Fruit fly (Drosophila melanogaster) whole organism, embryonic: ENCODE results near the gene uncNacbeta.

Experiments
- BEAF-32 ChIP-seq: fragments of 200-800 bp; sonication (Bioruptor generic); optimal IDR thresholded peaks from 3 replicates; lab custom pipeline; 2017; ENCODE audit warnings: missing biosample characterization, missing genetic modification characterization, mild to moderate bottlenecking, moderate library complexity, missing genetic modification reagents
- CG1233 ChIP-seq: fragments of 200-800 bp; sonication (Bioruptor generic); optimal IDR thresholded peaks from 4 replicates; lab custom pipeline; 2018; ENCODE audit warnings: missing biosample characterization, mild to moderate bottlenecking, missing genetic modification characterization
- CG13424 ChIP-seq: fragments of 200-800 bp; sonication (Bioruptor generic); optimal IDR thresholded peaks from 2 replicates; lab custom pipeline; 2019; ENCODE audit warnings: missing biosample characterization, mild to moderate bottlenecking, missing genetic modification characterization, moderate library complexity
- CG14441 ChIP-seq: fragments of 200-800 bp; sonication (Bioruptor generic); IDR thresholded peaks from 2 replicates; pipeline ENCODE4 v1.3.6; 2022; ENCODE audit warnings: missing biosample characterization, missing genetic modification characterization
- CG14667 ChIP-seq: fragments of 200-800 bp; sonication (Bioruptor generic); IDR thresholded peaks from 2 replicates; pipeline ENCODE4 v1.3.6; 2022; ENCODE audit warnings: missing biosample characterization, missing genetic modification characterization
- CG15514 ChIP-seq: fragments of 200-800 bp; sonication (Bioruptor generic); optimal IDR thresholded peaks from 3 replicates; lab custom pipeline; 2017; ENCODE audit warnings: missing biosample characterization, missing genetic modification characterization, mild to moderate bottlenecking, moderate library complexity, missing genetic modification reagents
- CG1602 ChIP-seq: fragments of 200-800 bp; sonication (Bioruptor generic); optimal IDR thresholded peaks from 3 replicates; lab custom pipeline; 2016; ENCODE audit warnings: missing biosample characterization, missing genetic modification characterization
- CG1603 ChIP-seq: fragments of 200-800 bp; sonication (Bioruptor generic); optimal IDR thresholded peaks from 2 replicates; lab custom pipeline; 2019; ENCODE audit warnings: missing biosample characterization, mild to moderate bottlenecking, missing genetic modification characterization, moderate library complexity
- CG1647 ChIP-seq: fragments of 200-800 bp; sonication (Bioruptor generic); optimal IDR thresholded peaks from 3 replicates; lab custom pipeline; 2016; ENCODE audit warnings: missing biosample characterization, missing genetic modification characterization
- CG1792 ChIP-seq: fragments of 200-800 bp; sonication (Bioruptor generic); optimal IDR thresholded peaks from 2 replicates; lab custom pipeline; 2016; ENCODE audit warnings: missing biosample characterization, missing genetic modification characterization
- CG18599 ChIP-seq: fragments of 200-800 bp; sonication (Bioruptor generic); optimal IDR thresholded peaks from 3 replicates; lab custom pipeline; 2017; ENCODE audit warnings: missing biosample characterization, missing genetic modification characterization, mild to moderate bottlenecking, moderate library complexity, missing genetic modification reagents
- CG30020 ChIP-seq: fragments of 200-800 bp; optimal IDR thresholded peaks from 2 replicates; lab custom pipeline; 2019; ENCODE audit warnings: missing biosample characterization, mild to moderate bottlenecking, missing genetic modification characterization, moderate library complexity
- CG31441 ChIP-seq: fragments of 200-800 bp; sonication (Bioruptor generic); IDR thresholded peaks from 2 replicates; pipeline ENCODE4 v1.3.6; 2022; ENCODE audit warnings: missing biosample characterization, missing genetic modification characterization
- CG3163 ChIP-seq: fragments of 200-800 bp; sonication (Bioruptor generic); optimal IDR thresholded peaks from 3 replicates; lab custom pipeline; 2016; ENCODE audit warnings: missing biosample characterization, missing genetic modification characterization
- CG33213 ChIP-seq: fragments of 200-800 bp; sonication (Bioruptor generic); optimal IDR thresholded peaks from 3 replicates; lab custom pipeline; 2016; ENCODE audit warnings: missing biosample characterization, missing genetic modification characterization
- CG3726 ChIP-seq: fragments of 200-800 bp; sonication (Bioruptor generic); IDR thresholded peaks from 3 replicates; pipeline ENCODE4, ENCODE4 v1.3.6; 2022; ENCODE audit warnings: missing biosample characterization, missing genetic modification characterization
- CG8944 ChIP-seq: fragments of 200-800 bp; sonication (Bioruptor generic); optimal IDR thresholded peaks from 3 replicates; lab custom pipeline; 2016; ENCODE audit warnings: missing biosample characterization, missing genetic modification characterization
- CG9215 ChIP-seq: fragments of 200-800 bp; sonication (Bioruptor generic); IDR thresholded peaks from 2 replicates; pipeline ENCODE4 v1.3.6; 2022; ENCODE audit warnings: missing biosample characterization, missing genetic modification characterization
- CG9797 ChIP-seq: fragments of 200-800 bp; sonication (Bioruptor generic); optimal IDR thresholded peaks from 3 replicates; lab custom pipeline; 2018; ENCODE audit warnings: missing biosample characterization, mild to moderate bottlenecking, missing genetic modification characterization
- CG9932 ChIP-seq: fragments of 200-800 bp; sonication (Bioruptor generic); IDR thresholded peaks from 2 replicates; pipeline ENCODE4 v1.3.6; 2022; ENCODE audit warnings: missing biosample characterization, missing genetic modification characterization
- CkIIα-i1 ChIP-seq: fragments of 200-800 bp; sonication (Bioruptor generic); IDR thresholded peaks from 2 replicates; pipeline ENCODE4 v1.3.6; 2022; ENCODE audit warnings: missing biosample characterization, missing genetic modification characterization
- Dad ChIP-seq: fragments of 200-800 bp; sonication (Bioruptor generic); optimal IDR thresholded peaks from 3 replicates; lab custom pipeline; 2016; ENCODE audit warnings: missing biosample characterization, missing genetic modification characterization
- ERR ChIP-seq: fragments of 200-800 bp; sonication (Bioruptor generic); optimal IDR thresholded peaks from 2 replicates; lab custom pipeline; 2016; ENCODE audit warnings: missing biosample characterization, missing genetic modification characterization
- Lhr ChIP-seq: fragments of 200-800 bp; sonication (Bioruptor generic); optimal IDR thresholded peaks from 3 replicates; lab custom pipeline; 2017; ENCODE audit warnings: mild to moderate bottlenecking, missing biosample characterization, missing genetic modification reagents, missing genetic modification characterization
- NC2α ChIP-seq: fragments of 200-800 bp; sonication (Bioruptor generic); optimal IDR thresholded peaks from 2 replicates; lab custom pipeline; 2016; ENCODE audit warnings: missing biosample characterization, missing genetic modification characterization
- NFAT ChIP-seq: fragments of 200-800 bp; sonication (Bioruptor generic); IDR thresholded peaks from 2 replicates; pipeline ENCODE4 v1.3.6; 2022; ENCODE audit warnings: missing biosample characterization, missing genetic modification characterization
- Opbp ChIP-seq: fragments of 200-800 bp; sonication (Bioruptor generic); IDR thresholded peaks from 3 replicates; pipeline ENCODE4 v1.3.6; 2022; ENCODE audit warnings: missing biosample characterization, missing genetic modification characterization; ENCODE audit not compliant: partially characterized antibody
- Optix ChIP-seq: fragments of 200-800 bp; sonication (Bioruptor generic); IDR thresholded peaks from 3 replicates; pipeline ENCODE4 v1.3.6; 2022; ENCODE audit warnings: missing biosample characterization, missing genetic modification characterization
- Sox100B ChIP-seq: fragments of 200-800 bp; sonication (Bioruptor generic); optimal IDR thresholded peaks from 3 replicates; lab custom pipeline; 2018; ENCODE audit warnings: missing biosample characterization, mild to moderate bottlenecking, missing genetic modification characterization
- Tbp ChIP-seq: fragments of >200 bp; optimal IDR thresholded peaks from 2 replicates; lab custom pipeline; 2018; ENCODE audit warnings: missing biosample characterization, missing genetic modification characterization
- YL-1 ChIP-seq: fragments of 200-800 bp; sonication (Bioruptor generic); optimal IDR thresholded peaks from 3 replicates; lab custom pipeline; 2017; ENCODE audit warnings: missing biosample characterization, mild to moderate bottlenecking, missing genetic modification characterization
- ap ChIP-seq: fragments of 200-800 bp; sonication (Bioruptor generic); IDR thresholded peaks from 2 replicates; pipeline ENCODE4 v1.3.6; 2022; ENCODE audit warnings: missing biosample characterization, missing genetic modification characterization
- cad ChIP-seq: fragments of >200 bp; optimal IDR thresholded peaks from 2 replicates; lab custom pipeline; 2017; ENCODE audit warnings: missing biosample characterization, missing genetic modification characterization
- chm ChIP-seq: fragments of 200-800 bp; sonication (Bioruptor generic); IDR thresholded peaks from 2 replicates; pipeline ENCODE4 v1.3.6; 2022; ENCODE audit warnings: missing biosample characterization, missing genetic modification characterization
- corto ChIP-seq: fragments of 200-800 bp; sonication (Bioruptor generic); optimal IDR thresholded peaks from 2 replicates; lab custom pipeline; 2016; ENCODE audit warnings: missing biosample characterization, mild to moderate bottlenecking, missing genetic modification characterization, moderate library complexity
- crol ChIP-seq: fragments of 200-800 bp; sonication (Bioruptor generic); IDR thresholded peaks from 2 replicates; pipeline ENCODE4 v1.3.6; 2022; ENCODE audit warnings: missing biosample characterization, missing genetic modification characterization
- en ChIP-seq: fragments of 200-800 bp; sonication (Bioruptor generic); optimal IDR thresholded peaks from 2 replicates; lab custom pipeline; 2016; ENCODE audit warnings: missing biosample characterization, missing genetic modification characterization
- fd64A ChIP-seq: fragments of 200-800 bp; sonication (Bioruptor generic); optimal IDR thresholded peaks from 3 replicates; lab custom pipeline; 2018; ENCODE audit warnings: missing biosample characterization, mild to moderate bottlenecking, missing genetic modification characterization
- gfzf ChIP-seq: fragments of 200-800 bp; sonication (Bioruptor generic); optimal IDR thresholded peaks from 2 replicates; lab custom pipeline; 2016; ENCODE audit warnings: missing biosample characterization, mild to moderate bottlenecking, missing genetic modification characterization, moderate library complexity
- lola ChIP-seq, 3 experiments: fragments of >200 bp in 2 of 3; fragments of 200-800 bp in 1 of 3; sonication (Bioruptor generic) in 1 of 3; optimal IDR thresholded peaks; 2 replicates each; lab custom pipeline; 2017 to 2019; ENCODE audit warnings: missing biosample characterization in 3 of 3, missing genetic modification characterization in 3 of 3, mild to moderate bottlenecking in 1 of 3, moderate library complexity in 1 of 3
- nerfin-1 ChIP-seq: fragments of 200-800 bp; sonication (Bioruptor generic); optimal IDR thresholded peaks from 3 replicates; lab custom pipeline; 2019; ENCODE audit warnings: missing biosample characterization, mild to moderate bottlenecking, missing genetic modification characterization, moderate library complexity
- nerfin-2 ChIP-seq: fragments of 200-800 bp; sonication (Bioruptor generic); IDR thresholded peaks from 2 replicates; pipeline ENCODE4 v1.3.6; 2022; ENCODE audit warnings: missing biosample characterization, missing genetic modification characterization; ENCODE audit not compliant: partially characterized antibody
- nmo ChIP-seq: fragments of 200-800 bp; sonication (Bioruptor generic); optimal IDR thresholded peaks from 2 replicates; lab custom pipeline; 2018; ENCODE audit warnings: missing biosample characterization, mild to moderate bottlenecking, missing genetic modification characterization, moderate library complexity
- onecut ChIP-seq: fragments of 200-800 bp; sonication (Bioruptor generic); IDR thresholded peaks from 2 replicates; pipeline ENCODE4 v1.3.6; 2022; ENCODE audit warnings: missing biosample characterization, missing genetic modification characterization
- org-1 ChIP-seq: fragments of 200-800 bp; sonication (Bioruptor generic); optimal IDR thresholded peaks from 2 replicates; lab custom pipeline; 2017; ENCODE audit warnings: missing biosample characterization, missing genetic modification characterization
- pfk ChIP-seq: fragments of 200-800 bp; sonication (Bioruptor generic); optimal IDR thresholded peaks from 2 replicates; lab custom pipeline; 2018; ENCODE audit warnings: missing biosample characterization, mild to moderate bottlenecking, missing genetic modification characterization, moderate library complexity
- pzg ChIP-seq: fragments of 200-800 bp; sonication (Bioruptor generic); optimal IDR thresholded peaks from 3 replicates; lab custom pipeline; 2018; ENCODE audit warnings: missing biosample characterization, mild to moderate bottlenecking, missing genetic modification characterization, moderate library complexity
- salm ChIP-seq: fragments of 200-800 bp; sonication (Bioruptor generic); optimal IDR thresholded peaks from 2 replicates; lab custom pipeline; 2018; ENCODE audit warnings: missing biosample characterization, mild to moderate bottlenecking, missing genetic modification characterization
- tup ChIP-seq: fragments of 200-800 bp; sonication (Bioruptor generic); optimal IDR thresholded peaks from 2 replicates; lab custom pipeline; 2016; ENCODE audit warnings: missing biosample characterization, mild to moderate bottlenecking, missing genetic modification characterization, moderate library complexity
- wek ChIP-seq: fragments of 200-800 bp; sonication (Bioruptor generic); optimal IDR thresholded peaks from 3 replicates; lab custom pipeline; 2018; ENCODE audit warnings: missing biosample characterization, mild to moderate bottlenecking, missing genetic modification characterization, moderate library complexity
- wor ChIP-seq: fragments of 200-800 bp; sonication (Bioruptor generic); IDR thresholded peaks from 2 replicates; pipeline ENCODE4 v1.3.6; 2022; ENCODE audit warnings: missing biosample characterization, missing genetic modification characterization

uncNacbeta gene

DNA sequence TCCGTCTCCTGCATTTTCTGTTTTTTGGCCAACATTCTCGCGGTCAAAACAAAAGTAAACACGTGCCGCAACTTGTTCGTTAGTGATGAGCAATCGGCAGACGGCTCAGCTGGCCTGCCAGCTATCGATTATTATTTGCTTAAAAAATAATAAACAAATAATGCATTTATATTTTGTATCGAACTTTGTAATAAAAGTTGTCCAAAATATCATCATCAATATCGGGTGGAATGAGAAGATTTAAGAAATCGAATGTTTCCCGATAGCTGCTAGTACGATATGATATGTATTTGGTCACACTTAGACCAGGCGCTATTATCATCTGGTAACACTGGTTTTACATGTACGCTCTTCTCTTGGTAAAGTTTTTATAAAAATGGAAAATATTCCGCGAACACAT is 4.4 kb upstream of the uncNacbeta start, which contains the start of the genes Nle and Sf3b1:
Nle (minus strand) TSS at position 92 of the 400 bp plus-strand sequence.
Sf3b1 (plus strand) TSS at position 311 of the 400 bp plus-strand sequence.
- TF ChIP-seq crol (GFP tag; lab: Robert Waterston, UW), result no peak
- no peak for TF ChIP-seq cad (GFP tag; lab: Kevin White, UChicago)
- peak; percentile 71 for TF ChIP-seq nmo (GFP tag; lab: Kevin White, UChicago)
- no peak for TF ChIP-seq pfk
- TF ChIP-seq en, result no peak
- TF ChIP-seq ap (GFP tag; lab: Robert Waterston, UW), result no peak
- TF ChIP-seq CG3163 (GFP tag; lab: Kevin White, UChicago), result no peak
- TF ChIP-seq NFAT, result no peak; the same call in 1 of the 2 replicates
- TF ChIP-seq CG1792 (GFP tag; lab: Kevin White, UChicago), result no peak
- peak; percentile 51 for TF ChIP-seq CG30020 (tag; lab: Kevin White, UChicago)
- TF ChIP-seq BEAF-32 (GFP tag; lab: Kevin White, UChicago), result peak; percentile 96
- TF ChIP-seq CG1603, result peak; percentile 80
- no peak for TF ChIP-seq corto (GFP tag; lab: Kevin White, UChicago)
- TF ChIP-seq CG13424 (tag; lab: Kevin White, UChicago), result peak; percentile 68
- TF ChIP-seq CG8944 (GFP tag; lab: Kevin White, UChicago), result peak; percentile 35
- TF ChIP-seq CG1647, result peak; percentile 23
- peak; percentile 92 for TF ChIP-seq CG9797 (GFP tag; lab: Kevin White, UChicago)
- TF ChIP-seq Sox100B (GFP tag; lab: Kevin White, UChicago), result no peak
- TF ChIP-seq nerfin-2 (GFP tag; lab: Robert Waterston, UW), result peak; percentile 80
- TF ChIP-seq CG1233, result peak; percentile 35
- TF ChIP-seq tup (GFP tag; lab: Kevin White, UChicago), result no peak
- 0 out of 2 replicates have a peak, but pooled peaks have one; percentile 16 for TF ChIP-seq onecut
- TF ChIP-seq ERR (GFP tag; lab: Kevin White, UChicago), result no peak
- TF ChIP-seq salm (tag; lab: Kevin White, UChicago), result no peak
- peak; percentile 74 for TF ChIP-seq gfzf (GFP tag; lab: Kevin White, UChicago)
- peak; percentile 10 for TF ChIP-seq Dad
- no peak for TF ChIP-seq CkIIα-i1 (GFP tag; lab: Robert Waterston, UW)
- no peak for TF ChIP-seq chm (GFP tag; lab: Robert Waterston, UW)
- no peak for TF ChIP-seq org-1
- peak; percentile 40 for TF ChIP-seq CG33213 (GFP tag; lab: Kevin White, UChicago)
- TF ChIP-seq nerfin-1 (tag; lab: Kevin White, UChicago), result peak; percentile 71
- TF ChIP-seq lola (GFP tag; optimal IDR thresholded peaks at IDR 0.05; lab: Kevin White, UChicago), result peak in 1 of 3 experiments; percentile 52
- peak; percentile 90 for TF ChIP-seq YL-1 (GFP tag; lab: Kevin White, UChicago)
- peak; percentile 31 for TF ChIP-seq Lhr (GFP tag; lab: Kevin White, UChicago)
- TF ChIP-seq CG18599 (GFP tag; lab: Kevin White, UChicago), result peak; percentile 9
- no peak for TF ChIP-seq wek
- TF ChIP-seq CG14441, result 0 out of 2 replicates have a peak, but pooled peaks have one; percentile 33
- TF ChIP-seq Tbp (GFP tag; lab: Kevin White, UChicago), result no peak
- TF ChIP-seq CG3726 (GFP tag; lab: Robert Waterston, UW), result no peak
- TF ChIP-seq CG31441 (GFP tag; lab: Robert Waterston, UW), result no peak
- TF ChIP-seq Optix (GFP tag; lab: Robert Waterston, UW), result no peak
- TF ChIP-seq NC2α, result no peak
- no peak for TF ChIP-seq CG14667 (GFP tag; lab: Robert Waterston, UW)
- TF ChIP-seq Opbp (GFP tag; lab: Robert Waterston, UW), result peak; percentile 88
- TF ChIP-seq fd64A (GFP tag; lab: Kevin White, UChicago), result no peak
- peak; percentile 80 for TF ChIP-seq CG9932 (GFP tag; lab: Robert Waterston, UW)
- TF ChIP-seq pzg (GFP tag; lab: Kevin White, UChicago), result peak; percentile 92
- TF ChIP-seq CG15514, result peak; percentile 56
- TF ChIP-seq CG1602 (GFP tag; lab: Kevin White, UChicago), result peak; percentile 27
- peak; percentile 65 for TF ChIP-seq CG9215 (GFP tag; lab: Robert Waterston, UW)
- no peak for TF ChIP-seq wor (GFP tag; lab: Robert Waterston, UW)
